Worm (Caenorhabditis elegans) whole organism, late embryonic: ENCODE data around the gene egg-1.

Source experiments
- K02D7.2 ChIP-seq: sonication (generic microtip); optimal IDR thresholded peaks from 2 replicates; lab custom pipeline; 2017; ENCODE audit warnings: mild to moderate bottlenecking, missing genetic modification characterization, missing compliant biosample characterization
- K09A11.1 ChIP-seq: sonication (generic microtip); optimal IDR thresholded peaks from 2 replicates; lab custom pipeline; 2017; ENCODE audit warnings: antibody characterized with exemption, mild to moderate bottlenecking, missing genetic modification characterization, missing compliant biosample characterization; ENCODE audit not compliant: insufficient read depth
- che-1 ChIP-seq: sonication (generic microtip); optimal IDR thresholded peaks from 2 replicates; lab custom pipeline; 2016; ENCODE audit warnings: mild to moderate bottlenecking, missing genetic modification characterization, missing compliant biosample characterization
- elt-2 ChIP-seq: sonication (generic microtip); optimal IDR thresholded peaks from 2 replicates; lab custom pipeline; 2016; ENCODE audit warnings: missing genetic modification reagents, missing genetic modification characterization, missing compliant biosample characterization
- fkh-10 ChIP-seq: fragments of 150-350 bp; optimal IDR thresholded peaks from 2 replicates; lab custom pipeline; 2014; ENCODE audit warnings: missing biosample characterization, missing genetic modification reagents, missing genetic modification characterization
- gmeb-2 ChIP-seq: sonication (generic microtip); optimal IDR thresholded peaks from 2 replicates; lab custom pipeline; 2016; ENCODE audit warnings: missing genetic modification characterization, inconsistent platforms, missing compliant biosample characterization
- hlh-30 ChIP-seq: sonication (generic microtip); optimal IDR thresholded peaks from 2 replicates; lab custom pipeline; 2017; ENCODE audit warnings: antibody characterized with exemption, missing genetic modification characterization, missing compliant biosample characterization; ENCODE audit not compliant: insufficient read depth
- mec-3 ChIP-seq: sonication (generic microtip); optimal IDR thresholded peaks from 2 replicates; lab custom pipeline; 2016; ENCODE audit warnings: borderline replicate concordance, missing genetic modification characterization, missing compliant biosample characterization
- nhr-11 ChIP-seq: fragments of 150-350 bp; optimal IDR thresholded peaks from 2 replicates; lab custom pipeline; 2014; ENCODE audit warnings: missing biosample characterization, missing genetic modification characterization
- pha-4 ChIP-seq: fragments of 150-350 bp; optimal IDR thresholded peaks from 2 replicates; lab custom pipeline; 2018; ENCODE audit warnings: missing biosample characterization, missing genetic modification reagents, missing genetic modification characterization
- pqm-1 ChIP-seq: sonication (generic microtip); optimal IDR thresholded peaks from 2 replicates; lab custom pipeline; 2016; ENCODE audit warnings: missing genetic modification characterization, missing compliant biosample characterization
- ref-2 ChIP-seq: sonication (generic microtip); optimal IDR thresholded peaks from 2 replicates; lab custom pipeline; 2016; ENCODE audit warnings: missing genetic modification characterization, missing compliant biosample characterization
- rnt-1 ChIP-seq: sonication (generic microtip); optimal IDR thresholded peaks from 2 replicates; lab custom pipeline; 2016; ENCODE audit warnings: missing genetic modification characterization, missing compliant biosample characterization

DNA sequence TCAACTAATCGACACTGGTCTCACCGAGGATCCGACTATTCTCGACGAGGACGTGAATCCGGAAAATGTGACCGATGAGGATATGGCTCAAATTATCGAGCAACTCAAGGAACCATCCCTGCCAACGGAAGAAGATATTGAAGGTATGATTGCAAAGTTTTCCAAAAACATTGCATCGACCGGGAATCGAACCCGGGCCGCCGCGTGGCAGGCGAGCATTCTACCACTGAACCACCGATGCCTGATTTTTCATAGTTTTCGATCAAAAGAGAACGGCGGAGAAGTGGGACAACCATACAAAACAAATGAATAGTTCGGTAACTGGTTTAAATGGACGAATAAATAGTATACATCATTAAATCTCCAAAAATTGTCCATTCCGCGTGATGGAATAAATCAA, 33.9 kb downstream of the egg-1 start:
- TF ChIP-seq pqm-1 (tag; lab: Kevin White, UChicago) (no peak), nhr-11 (tag; lab: Kevin White, UChicago) (no peak), rnt-1 (tag; lab: Kevin White, UChicago) (no peak), pha-4 (tag; lab: Kevin White, UChicago) (no peak), hlh-30 (tag; lab: Kevin White, UChicago) (no peak), K02D7.2 (tag; lab: Kevin White, UChicago) (no peak), fkh-10 (GFP tag; lab: Kevin White, UChicago) (no peak), K09A11.1 (tag; lab: Kevin White, UChicago) (no peak), che-1 (no peak), ref-2 (tag; lab: Kevin White, UChicago) (no peak), mec-3 (no peak), gmeb-2 (no peak), elt-2 (tag; lab: Kevin White, UChicago) (no peak)
